Worm (Caenorhabditis elegans): ENCODE results near the gene C29F7.1.

DNA sequence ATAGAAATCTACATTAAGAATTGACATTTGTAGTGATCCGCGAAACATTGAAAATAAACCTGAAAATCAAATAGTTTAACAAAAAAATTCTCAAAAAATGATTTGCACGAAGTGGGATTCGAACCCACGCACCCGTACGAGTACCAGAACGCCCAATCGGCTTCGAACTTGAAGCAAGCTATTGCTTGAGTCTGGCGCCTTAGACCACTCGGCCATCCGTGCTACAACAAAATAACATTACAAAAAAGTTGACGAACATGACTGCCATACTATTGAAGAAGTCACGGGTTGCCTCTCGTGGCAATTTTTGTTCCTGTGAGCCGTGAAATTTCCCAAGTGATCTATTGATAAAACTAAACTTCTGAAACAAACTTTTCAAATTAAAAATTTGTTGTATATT is 33.5 kb downstream of the C29F7.1 start:
- no peak for TF ChIP-seq nhr-77 (tag; optimal IDR thresholded peaks at IDR 0.05)
- TF ChIP-seq unc-62 (GFP tag; optimal IDR thresholded peaks at IDR 0.05) = no peak
- TF ChIP-seq nhr-28 (tag; optimal IDR thresholded peaks at IDR 0.05) = no peak
- TF ChIP-seq fkh-10 (GFP tag; optimal IDR thresholded peaks at IDR 0.05) = no peak
- TF ChIP-seq nhr-76 (tag; optimal IDR thresholded peaks at IDR 0.05) = no peak
- TF ChIP-seq pha-4 (tag; optimal IDR thresholded peaks at IDR 0.05) = no peak
- TF ChIP-seq elt-1 (tag; optimal IDR thresholded peaks at IDR 0.05) = no peak
- no peak for TF ChIP-seq tbx-2 (tag; optimal IDR thresholded peaks at IDR 0.05)
- no peak for TF ChIP-seq elt-2 (tag; optimal IDR thresholded peaks at IDR 0.05)
- no peak for TF ChIP-seq egl-27 (tag; optimal IDR thresholded peaks at IDR 0.05)
- TF ChIP-seq nfya-1 (tag; optimal IDR thresholded peaks at IDR 0.05; ENCODE audit: insufficient read depth) = no peak
- no peak for TF ChIP-seq skn-1 (tag; optimal IDR thresholded peaks at IDR 0.05)

All from whole organism, L3 larva.